Worm (Caenorhabditis elegans): ENCODE data around the gene T28A11.19.

Gene T28A11.19

ce11 chrV:3260075-3260474, 9.2 kb downstream of the T28A11.19 start, which contains the start of gene srbc-5:
Gene srbc-5, plus strand, starts transcription at chrV:3260375.
- no peak for TF ChIP-seq gei-8 (GFP tag; optimal IDR thresholded peaks at IDR 0.05)
- TF ChIP-seq mxl-2 (GFP tag; conservative IDR thresholded peaks at IDR 0.05) = no peak
- no peak for TF ChIP-seq dve-1 (tag; optimal IDR thresholded peaks at IDR 0.05; ENCODE audit: insufficient read depth)
- no peak for TF ChIP-seq Y105C5A.15 (GFP tag; IDR thresholded peaks at IDR 0.05)
- TF ChIP-seq lin-15B (tag; optimal IDR thresholded peaks at IDR 0.05) = no peak
- TF ChIP-seq lin-1 (GFP tag; IDR thresholded peaks at IDR 0.05) = no peak
- no peak for TF ChIP-seq arid-1 (GFP tag; conservative IDR thresholded peaks at IDR 0.05)

- TF ChIP-seq vab-7 (GFP tag; IDR thresholded peaks at IDR 0.05) (no peak), Y5F2A.4 (GFP tag; optimal IDR thresholded peaks at IDR 0.05) (no peak), fos-1 (tag; optimal IDR thresholded peaks at IDR 0.05) (no peak), daf-16 (GFP tag; optimal IDR thresholded peaks at IDR 0.05) (peak in 1 of 2 experiments; percentile 80), daf-16 (tag; optimal IDR thresholded peaks at IDR 0.05) (no peak), zip-2 (tag; optimal IDR thresholded peaks at IDR 0.05) (no peak), aha-1 (tag) (peak; percentile 70), hlh-11 (tag; optimal IDR thresholded peaks at IDR 0.05) (peak; percentile 45)
Observed at ce11 chrV:3259168-3259622, 10.1 kb downstream of the T28A11.19 start, which contains the start of gene T28A11.16. Gene T28A11.16, minus strand, starts transcription at chrV:3259218.

ce11 chrV:3257277-3257676, 12.0 kb downstream of the T28A11.19 start, which contains the start of gene T28A11.22:
Gene T28A11.22, plus strand, starts transcription at chrV:3257577.
- no peak for TF ChIP-seq nhr-11 (tag; optimal IDR thresholded peaks at IDR 0.05)
- no peak for TF ChIP-seq dmd-8 (GFP tag; IDR thresholded peaks at IDR 0.05)
- no peak for TF ChIP-seq ZK546.5 (tag; optimal IDR thresholded peaks at IDR 0.05)
- no peak for TF ChIP-seq ZK337.2 (GFP tag; IDR thresholded peaks at IDR 0.05)
- TF ChIP-seq set-16 (GFP tag; IDR thresholded peaks at IDR 0.05) = no peak
- no peak for TF ChIP-seq sdz-12 (GFP tag; optimal IDR thresholded peaks at IDR 0.05)
- TF ChIP-seq dve-1 (tag; optimal IDR thresholded peaks at IDR 0.05; ENCODE audit: insufficient read depth) = no peak
- no peak for TF ChIP-seq saeg-2 (GFP tag; IDR thresholded peaks at IDR 0.05)
- no peak for TF ChIP-seq ceh-32 (tag; optimal IDR thresholded peaks at IDR 0.05; ENCODE audit: poor library complexity)
- no peak for TF ChIP-seq F10B5.3 (tag; optimal IDR thresholded peaks at IDR 0.05)
- TF ChIP-seq mxl-2 (GFP tag; conservative IDR thresholded peaks at IDR 0.05) = no peak
- no peak for TF ChIP-seq nhr-77 (tag; optimal IDR thresholded peaks at IDR 0.05)
- no peak for TF ChIP-seq duxl-1 (tag; optimal IDR thresholded peaks at IDR 0.05; ENCODE audit: poor library complexity)

- no peak for TF ChIP-seq ceh-32 (tag; optimal IDR thresholded peaks at IDR 0.05; ENCODE audit: poor library complexity)
- TF ChIP-seq hmg-1.1 (GFP tag; IDR thresholded peaks at IDR 0.05) = no peak
- TF ChIP-seq zfp-3 (GFP tag; conservative IDR thresholded peaks at IDR 0.05) = no peak
Observed at ce11 chrV:3256809-3257208, 12.5 kb downstream of the T28A11.19 start.

- TF ChIP-seq lsy-2 (tag; optimal IDR thresholded peaks at IDR 0.05) (no peak), lin-13 (GFP tag; optimal IDR thresholded peaks at IDR 0.05) (no peak), F26F4.8 (GFP tag; conservative IDR thresholded peaks at IDR 0.05) (no peak), nhr-10 (tag; optimal IDR thresholded peaks at IDR 0.05) (no peak), spr-3 (GFP tag; optimal IDR thresholded peaks at IDR 0.05) (no peak), jun-1 (tag; optimal IDR thresholded peaks at IDR 0.05) (no peak), mdl-1 (tag; optimal IDR thresholded peaks at IDR 0.05) (no peak), daf-12 (tag; optimal IDR thresholded peaks at IDR 0.05) (no peak), madf-9 (GFP tag; conservative IDR thresholded peaks at IDR 0.05) (no peak), ama-1 (optimal IDR thresholded peaks at IDR 0.05) (no peak), gei-8 (GFP tag; optimal IDR thresholded peaks at IDR 0.05) (no peak), ceh-62 (tag; optimal IDR thresholded peaks at IDR 0.05) (no peak), nhr-25 (tag; optimal IDR thresholded peaks at IDR 0.05; ENCODE audit: borderline replicate concordance, insufficient read depth) (no peak), sdz-12 (GFP tag; optimal IDR thresholded peaks at IDR 0.05) (no peak)
Observed at ce11 chrV:3256051-3256450, 13.3 kb downstream of the T28A11.19 start, which contains the start of gene srt-63. Gene srt-63, minus strand, starts transcription at chrV:3256151.

Measured in whole organism, L4 larva.